Worm (Caenorhabditis elegans) whole organism, L2 larva: ENCODE data around the gene daf-41.

ENCODE experiments used
- C34F6.9 ChIP-seq: fragments of 150-350 bp; optimal IDR thresholded peaks from 2 replicates; lab custom pipeline; 2014; ENCODE audit warnings: missing biosample characterization, missing genetic modification characterization
- F13H6.1 ChIP-seq: sonication (generic microtip); optimal IDR thresholded peaks from 2 replicates; lab custom pipeline; 2016; ENCODE audit warnings: missing genetic modification characterization, missing compliant biosample characterization
- R02D3.7 ChIP-seq: fragments of 150-350 bp; optimal IDR thresholded peaks from 2 replicates; lab custom pipeline; 2014; ENCODE audit warnings: missing biosample characterization, missing genetic modification characterization
- ZK546.5 ChIP-seq: sonication (generic microtip); optimal IDR thresholded peaks from 2 replicates; lab custom pipeline; 2017; ENCODE audit warnings: missing biosample characterization, missing genetic modification characterization
- aly-2 ChIP-seq: fragments of 150-350 bp; optimal IDR thresholded peaks from 2 replicates; lab custom pipeline; 2014; ENCODE audit warnings: missing biosample characterization, missing genetic modification characterization
- ama-1 ChIP-seq: fragments of 150-350 bp; optimal IDR thresholded peaks from 2 replicates; lab custom pipeline; 2018; ENCODE audit warnings: inconsistent platforms
- blmp-1 ChIP-seq: sonication (generic microtip); optimal IDR thresholded peaks from 2 replicates; lab custom pipeline; 2017; ENCODE audit warnings: missing genetic modification characterization, mild to moderate bottlenecking, missing compliant biosample characterization, antibody characterized with exemption, moderate library complexity; ENCODE audit not compliant: insufficient read depth
- ceh-16 ChIP-seq: fragments of 150-350 bp; optimal IDR thresholded peaks from 2 replicates; lab custom pipeline; 2014; ENCODE audit warnings: missing biosample characterization, missing genetic modification characterization
- ceh-82 ChIP-seq: fragments of 150-350 bp; optimal IDR thresholded peaks from 2 replicates; lab custom pipeline; 2014; ENCODE audit warnings: missing biosample characterization, missing genetic modification characterization
- crh-2 ChIP-seq: sonication (generic microtip); optimal IDR thresholded peaks from 2 replicates; lab custom pipeline; 2017; ENCODE audit warnings: missing biosample characterization, missing genetic modification characterization
- dmd-4 ChIP-seq: sonication (generic microtip); optimal IDR thresholded peaks from 2 replicates; lab custom pipeline; 2017; ENCODE audit warnings: missing biosample characterization, missing genetic modification characterization
- egl-27 ChIP-seq: sonication (generic microtip); optimal IDR thresholded peaks from 3 replicates; lab custom pipeline; 2017; ENCODE audit warnings: missing biosample characterization, missing genetic modification reagents, missing genetic modification characterization
- elt-1 ChIP-seq: fragments of 150-350 bp; optimal IDR thresholded peaks from 2 replicates; lab custom pipeline; 2014; ENCODE audit warnings: missing biosample characterization, missing genetic modification characterization
- elt-3 ChIP-seq: sonication (generic microtip); optimal IDR thresholded peaks from 2 replicates; lab custom pipeline; 2017; ENCODE audit warnings: missing biosample characterization, missing genetic modification characterization
- fos-1 ChIP-seq: fragments of 150-350 bp; optimal IDR thresholded peaks from 2 replicates; lab custom pipeline; 2014; ENCODE audit warnings: missing biosample characterization, missing genetic modification characterization
- gmeb-1 ChIP-seq: fragments of 150-350 bp; optimal IDR thresholded peaks from 2 replicates; lab custom pipeline; 2014; ENCODE audit warnings: missing biosample characterization, missing genetic modification characterization
- lin-11 ChIP-seq: fragments of 150-350 bp; sonication (generic microtip); optimal IDR thresholded peaks from 2 replicates; lab custom pipeline; 2014; ENCODE audit warnings: missing biosample characterization, missing genetic modification characterization, inconsistent platforms, mixed read lengths
- lin-13 ChIP-seq: fragments of 150-350 bp; optimal IDR thresholded peaks from 2 replicates; lab custom pipeline; 2014; ENCODE audit warnings: missing biosample characterization, missing genetic modification reagents, missing genetic modification characterization
- lin-39 ChIP-seq: fragments of 150-350 bp; optimal IDR thresholded peaks from 2 replicates; lab custom pipeline; 2014; ENCODE audit warnings: missing biosample characterization, missing genetic modification reagents, missing genetic modification characterization
- lsy-2 ChIP-seq, 2 experiments: fragments of 150-350 bp in 1 of 2; sonication (generic microtip) in 1 of 2; optimal IDR thresholded peaks; 2 replicates each; lab custom pipeline; 2014 to 2017; ENCODE audit warnings: missing biosample characterization in 2 of 2, missing genetic modification characterization in 2 of 2
- mbf-1 ChIP-seq: sonication (generic microtip); optimal IDR thresholded peaks from 2 replicates; lab custom pipeline; 2017; ENCODE audit warnings: missing biosample characterization, missing genetic modification characterization
- mdl-1 ChIP-seq, 2 experiments: fragments of 150-350 bp in 1 of 2; sonication (generic microtip) in 1 of 2; optimal IDR thresholded peaks; 2 replicates each; lab custom pipeline; 2017; ENCODE audit warnings: missing biosample characterization in 2 of 2, missing genetic modification characterization in 2 of 2
- nhr-10 ChIP-seq: sonication (generic microtip); optimal IDR thresholded peaks from 2 replicates; lab custom pipeline; 2017; ENCODE audit warnings: missing biosample characterization, missing genetic modification characterization
- nhr-11 ChIP-seq: fragments of 150-350 bp; optimal IDR thresholded peaks from 2 replicates; lab custom pipeline; 2014; ENCODE audit warnings: missing biosample characterization, missing genetic modification characterization
- nhr-12 ChIP-seq: fragments of 150-350 bp; optimal IDR thresholded peaks from 2 replicates; lab custom pipeline; 2014; ENCODE audit warnings: missing biosample characterization, missing genetic modification characterization
- nhr-23 ChIP-seq: fragments of 150-350 bp; optimal IDR thresholded peaks from 2 replicates; lab custom pipeline; 2014; ENCODE audit warnings: missing biosample characterization, missing genetic modification reagents, missing genetic modification characterization
- nhr-25 ChIP-seq: fragments of 150-350 bp; sonication (generic microtip); optimal IDR thresholded peaks from 3 replicates; lab custom pipeline; 2014; ENCODE audit warnings: missing biosample characterization, missing genetic modification characterization
- nhr-6 ChIP-seq: fragments of 150-350 bp; optimal IDR thresholded peaks from 2 replicates; lab custom pipeline; 2014; ENCODE audit warnings: missing biosample characterization, missing genetic modification characterization
- nhr-77 ChIP-seq: fragments of 150-350 bp; optimal IDR thresholded peaks from 2 replicates; lab custom pipeline; 2014; ENCODE audit warnings: missing biosample characterization, missing genetic modification characterization
- sem-4 ChIP-seq: fragments of 150-350 bp; optimal IDR thresholded peaks from 2 replicates; lab custom pipeline; 2014; ENCODE audit warnings: missing biosample characterization, missing genetic modification reagents, missing genetic modification characterization
- skn-1 ChIP-seq: sonication (generic microtip); optimal IDR thresholded peaks from 2 replicates; lab custom pipeline; 2017; ENCODE audit warnings: missing biosample characterization, missing genetic modification characterization
- sma-3 ChIP-seq: sonication (generic microtip); optimal IDR thresholded peaks from 2 replicates; lab custom pipeline; 2016; ENCODE audit warnings: missing genetic modification reagents, missing genetic modification characterization, missing compliant biosample characterization
- snpc-4 ChIP-seq: fragments of 150-350 bp; optimal IDR thresholded peaks from 2 replicates; lab custom pipeline; 2014; ENCODE audit warnings: missing biosample characterization, missing genetic modification characterization
- unc-55 ChIP-seq: fragments of 150-350 bp; sonication (generic microtip); optimal IDR thresholded peaks from 3 replicates; lab custom pipeline; 2014; ENCODE audit warnings: missing biosample characterization, missing genetic modification reagents, missing genetic modification characterization
- ztf-11 ChIP-seq: sonication (generic microtip); optimal IDR thresholded peaks from 2 replicates; lab custom pipeline; 2017; ENCODE audit warnings: missing biosample characterization, missing genetic modification characterization

Gene daf-41

ce11 chrIII:5260394-5260793 is 14.2 kb downstream of the daf-41 start, which contains the start of gene gop-3:
Gene gop-3 (plus strand): TSS chrIII:5260694.
- no peak for TF ChIP-seq mbf-1 (tag; lab: Kevin White, UChicago)
- TF ChIP-seq unc-55 (GFP tag; lab: Kevin White, UChicago): no peak
- TF ChIP-seq ZK546.5 (tag; lab: Kevin White, UChicago): no peak
- TF ChIP-seq ceh-82 (tag; lab: Kevin White, UChicago): no peak
- TF ChIP-seq ceh-16 (tag; lab: Kevin White, UChicago): no peak
- no peak for TF ChIP-seq nhr-25 (tag; lab: Kevin White, UChicago)
- no peak for TF ChIP-seq mdl-1 (tag; optimal IDR thresholded peaks at IDR 0.05; lab: Kevin White, UChicago)
- TF ChIP-seq, all 48 proteins: peak for 0

- no peak for TF ChIP-seq blmp-1 (tag; lab: Kevin White, UChicago)
- no peak for TF ChIP-seq ztf-11 (tag; lab: Kevin White, UChicago)
- no peak for TF ChIP-seq nhr-11
- TF ChIP-seq lin-11 (tag; lab: Kevin White, UChicago): no peak
- no peak for TF ChIP-seq nhr-10 (tag; lab: Kevin White, UChicago)
- TF ChIP-seq snpc-4 (tag; lab: Kevin White, UChicago): no peak
- TF ChIP-seq dmd-4: no peak
- no peak for TF ChIP-seq unc-55 (GFP tag; lab: Kevin White, UChicago)
- no peak for TF ChIP-seq egl-27
- TF ChIP-seq gmeb-1 (tag; lab: Kevin White, UChicago): no peak
- no peak for TF ChIP-seq ceh-82 (tag; lab: Kevin White, UChicago)
- no peak for TF ChIP-seq F13H6.1 (tag; lab: Kevin White, UChicago)
Measured at ce11 chrIII:5258918-5259317, 15.6 kb downstream of the daf-41 start, which contains the start of gene gop-2. Gene gop-2 (plus strand): TSS chrIII:5259023.

- TF ChIP-seq gmeb-1 (tag; lab: Kevin White, UChicago) (no peak), mdl-1 (tag; optimal IDR thresholded peaks at IDR 0.05; lab: Kevin White, UChicago) (no peak), nhr-12 (tag; lab: Kevin White, UChicago) (no peak), nhr-6 (tag; lab: Kevin White, UChicago) (no peak), nhr-10 (tag; lab: Kevin White, UChicago) (no peak), egl-27 (no peak), crh-2 (tag; lab: Kevin White, UChicago) (no peak), sma-3 (GFP tag; lab: Kevin White, UChicago) (no peak), ama-1 (lab: Kevin White, UChicago) (no peak), lsy-2 (tag; optimal IDR thresholded peaks at IDR 0.05; lab: Kevin White, UChicago) (no peak), sem-4 (tag; lab: Kevin White, UChicago) (no peak), fos-1 (tag; lab: Kevin White, UChicago) (no peak), dmd-4 (no peak), nhr-23 (no peak), C34F6.9 (no peak), elt-3 (no peak)
Measured at ce11 chrIII:5254108-5254507, 20.5 kb downstream of the daf-41 start, which contains the start of the genes sumv-1 and gop-1. Gene sumv-1 (minus strand): TSS chrIII:5254187. Gene gop-1 (plus strand): TSS chrIII:5254438.

- TF ChIP-seq elt-3 (no peak), nhr-77 (tag; lab: Kevin White, UChicago) (no peak), sem-4 (tag; lab: Kevin White, UChicago) (no peak), elt-1 (tag; lab: Kevin White, UChicago) (no peak), nhr-23 (no peak), blmp-1 (tag; lab: Kevin White, UChicago) (no peak), mdl-1 (tag; optimal IDR thresholded peaks at IDR 0.05; lab: Kevin White, UChicago) (no peak), nhr-12 (tag; lab: Kevin White, UChicago) (no peak), ztf-11 (tag; lab: Kevin White, UChicago) (no peak), aly-2 (tag; lab: Kevin White, UChicago) (no peak), lin-39 (tag; lab: Kevin White, UChicago) (no peak), lin-13 (GFP tag; lab: Kevin White, UChicago) (no peak), snpc-4 (tag; lab: Kevin White, UChicago) (no peak), ceh-16 (tag; lab: Kevin White, UChicago) (no peak), skn-1 (tag; lab: Kevin White, UChicago) (no peak), dmd-4 (no peak), R02D3.7 (tag; lab: Kevin White, UChicago) (no peak)
- TF ChIP-seq, all 48 proteins: peak for 0
Measured at ce11 chrIII:5248706-5249105, 25.9 kb downstream of the daf-41 start.
